Worm (Caenorhabditis elegans) whole organism, young adult: ENCODE data around the gene hyl-1.

ENCODE experiments used
- B0035.1 ChIP-seq: sonication (generic microtip); optimal IDR thresholded peaks from 2 replicates; lab custom pipeline; 2016; ENCODE audit warnings: missing genetic modification characterization, mild to moderate bottlenecking, missing compliant biosample characterization, missing genotype, missing genetic modification reagents
- B0261.1 ChIP-seq: sonication (generic microtip); optimal IDR thresholded peaks from 2 replicates; lab custom pipeline; 2016; ENCODE audit warnings: mild to moderate bottlenecking, missing genetic modification characterization, moderate library complexity, missing compliant biosample characterization
- F10E7.11 ChIP-seq: sonication (generic microtip); optimal IDR thresholded peaks from 2 replicates; lab custom pipeline; 2017; ENCODE audit warnings: mild to moderate bottlenecking, missing genetic modification characterization, moderate library complexity, missing compliant biosample characterization
- F37B4.10 ChIP-seq: fragments of 200-800 bp; sonication (Bioruptor generic); IDR thresholded peaks from 2 replicates; pipeline ENCODE4 v1.3.6; 2022; ENCODE audit warnings: missing genetic modification characterization, missing compliant biosample characterization
- Y56A3A.18 ChIP-seq: fragments of 200-800 bp; sonication (Bioruptor generic); IDR thresholded peaks from 2 replicates; pipeline ENCODE4 v1.3.6; 2022; ENCODE audit warnings: missing genetic modification reagents, missing genetic modification characterization, missing compliant biosample characterization
- ama-1 ChIP-seq, 3 experiments: fragments of 150-350 bp in 1 of 3; sonication (generic microtip) in 2 of 3; optimal IDR thresholded peaks; 2 replicates each; lab custom pipeline; 2014 to 2018; ENCODE audit warnings: missing biosample characterization in 2 of 3, missing genetic modification characterization in 2 of 3, missing genetic modification reagents in 2 of 3
- hmg-20 ChIP-seq: fragments of 200-800 bp; sonication (Bioruptor generic); IDR thresholded peaks from 2 replicates; pipeline ENCODE4 v1.3.6; 2022; ENCODE audit warnings: missing genetic modification reagents, missing genetic modification characterization, missing compliant biosample characterization
- lsl-1 ChIP-seq: fragments of 200-800 bp; sonication (Bioruptor generic); optimal IDR thresholded peaks from 2 replicates; lab custom pipeline; 2018; ENCODE audit warnings: mild to moderate bottlenecking, missing genetic modification characterization, moderate library complexity, missing compliant biosample characterization
- nfya-1 ChIP-seq: sonication (generic microtip); optimal IDR thresholded peaks from 2 replicates; lab custom pipeline; 2017; ENCODE audit warnings: antibody characterized with exemption, missing compliant biosample characterization, missing genetic modification characterization, borderline replicate concordance; ENCODE audit not compliant: insufficient read depth
- nhr-120 ChIP-seq: fragments of 200-800 bp; sonication (Bioruptor generic); IDR thresholded peaks from 2 replicates; pipeline ENCODE4 v1.3.6; 2022; ENCODE audit warnings: missing genetic modification characterization, missing compliant biosample characterization
- rpc-1 ChIP-seq, 2 experiments: fragments of 150-350 bp in 1 of 2; sonication (generic microtip) in 1 of 2; optimal IDR thresholded peaks; 2 replicates each; lab custom pipeline; 2014 to 2018; ENCODE audit warnings: missing biosample characterization in 1 of 2, missing genetic modification characterization in 1 of 2, missing genetic modification reagents in 1 of 2, missing genotype in 1 of 2
- snpc-1.3 ChIP-seq: sonication (generic microtip); optimal IDR thresholded peaks from 2 replicates; lab custom pipeline; 2017; ENCODE audit warnings: missing genetic modification characterization, mild to moderate bottlenecking, missing compliant biosample characterization, antibody characterized with exemption, moderate library complexity, missing genotype, missing genetic modification reagents; ENCODE audit not compliant: insufficient read depth
- snpc-4 ChIP-seq, 5 experiments: fragments of 150-350 bp in 1 of 5; sonication (generic microtip) in 4 of 5; optimal IDR thresholded peaks; 2 replicates each; lab custom pipeline; 2014 to 2018; ENCODE audit warnings: missing genetic modification characterization in 5 of 5, missing biosample characterization in 3 of 5, antibody characterized with exemption in 2 of 5, mild to moderate bottlenecking in 2 of 5, missing compliant biosample characterization in 2 of 5, missing genotype in 2 of 5, moderate library complexity in 2 of 5, missing genetic modification reagents in 1 of 5
- ztf-3 ChIP-seq: fragments of 200-800 bp; sonication (Bioruptor generic); optimal IDR thresholded peaks from 2 replicates; lab custom pipeline; 2018; ENCODE audit warnings: mild to moderate bottlenecking, missing genetic modification characterization, missing compliant biosample characterization

ce11 chrIV:8527598-8528012 lies 11.3 kb upstream of the hyl-1 start:
- TF ChIP-seq ama-1 (optimal IDR thresholded peaks at IDR 0.05; lab: Kevin White, UChicago) (no peak), ama-1 (GFP tag; optimal IDR thresholded peaks at IDR 0.05; lab: Kevin White, UChicago) (no peak), Y56A3A.18 (GFP tag; lab: Robert Waterston, UW) (no peak), rpc-1 (optimal IDR thresholded peaks at IDR 0.05; lab: Kevin White, UChicago) (no peak), rpc-1 (tag; optimal IDR thresholded peaks at IDR 0.05; lab: Kevin White, UChicago) (no peak), B0261.1 (tag; lab: Kevin White, UChicago) (no peak), lsl-1 (GFP tag; lab: Kevin White, UChicago) (no peak), B0035.1 (tag; lab: Kevin White, UChicago) (peak; percentile 68), nhr-120 (GFP tag; lab: Robert Waterston, UW) (no peak), F10E7.11 (tag; lab: Kevin White, UChicago) (no peak), snpc-1.3 (tag; lab: Kevin White, UChicago) (no peak), F37B4.10 (GFP tag; lab: Robert Waterston, UW) (0 out of 2 replicates have a peak, but pooled peaks have one; percentile 66), nfya-1 (tag; lab: Kevin White, UChicago) (no peak), snpc-4 (GFP tag; optimal IDR thresholded peaks at IDR 0.05; lab: Kevin White, UChicago) (no peak), snpc-4 (tag; optimal IDR thresholded peaks at IDR 0.05; lab: Kevin White, UChicago) (peak in 3 of 4 experiments; percentile 13 to 68 (median 59)), hmg-20 (GFP tag; lab: Robert Waterston, UW) (no peak), ztf-3 (GFP tag; lab: Kevin White, UChicago) (peak; percentile 61)
